Worm (Caenorhabditis elegans) whole organism, young adult: ENCODE results near the gene Y17G7B.3.

Experiments
- hlh-26 ChIP-seq: fragments of 200-800 bp; sonication (Bioruptor generic); conservative IDR thresholded peaks from 2 replicates; pipeline ENCODE4 v1.3.6; 2022; ENCODE audit warnings: missing genetic modification reagents, missing genetic modification characterization, missing compliant biosample characterization
- lin-26 ChIP-seq: fragments of 200-800 bp; sonication (Bioruptor generic); IDR thresholded peaks from 2 replicates; pipeline ENCODE4 v1.3.6; 2022; ENCODE audit warnings: missing genetic modification reagents, missing genetic modification characterization, missing compliant biosample characterization
- madf-3 ChIP-seq: fragments of 200-800 bp; sonication (Bioruptor generic); IDR thresholded peaks from 2 replicates; pipeline ENCODE4 v1.3.6; 2022; ENCODE audit warnings: missing genetic modification reagents, missing genetic modification characterization, missing compliant biosample characterization
- nhr-80 ChIP-seq: sonication (generic microtip); optimal IDR thresholded peaks from 2 replicates; lab custom pipeline; 2016; ENCODE audit warnings: missing genetic modification characterization, missing compliant biosample characterization
- snpc-4 ChIP-seq, 5 experiments: fragments of 150-350 bp in 1 of 5; sonication (generic microtip) in 4 of 5; optimal IDR thresholded peaks; 2 replicates each; lab custom pipeline; 2014 to 2018; ENCODE audit warnings: missing genetic modification characterization in 5 of 5, missing biosample characterization in 3 of 5, antibody characterized with exemption in 2 of 5, mild to moderate bottlenecking in 2 of 5, missing compliant biosample characterization in 2 of 5, missing genotype in 2 of 5, moderate library complexity in 2 of 5, missing genetic modification reagents in 1 of 5

ce11 chrII:12005981-12006380 is 17.2 kb downstream of the Y17G7B.3 start:
- TF ChIP-seq snpc-4 (GFP tag; optimal IDR thresholded peaks at IDR 0.05; lab: Kevin White, UChicago), result no peak
- TF ChIP-seq snpc-4 (tag; optimal IDR thresholded peaks at IDR 0.05; lab: Kevin White, UChicago), result no peak
- no peak for TF ChIP-seq lin-26 (GFP tag; lab: Robert Waterston, UW)
- no peak for TF ChIP-seq nhr-80 (tag; lab: Kevin White, UChicago)
- 0 out of 2 replicates have a peak, but pooled peaks have one; percentile 41 for TF ChIP-seq madf-3
- no peak for TF ChIP-seq hlh-26 (GFP tag; lab: Robert Waterston, UW)
